Worm (Caenorhabditis elegans) whole organism, midembryonic: Measurements from ENCODE around the gene F55B11.2.

ENCODE experiments used
- T22C8.4 ChIP-seq: fragments of 200-800 bp; sonication (Bioruptor generic); IDR thresholded peaks from 2 replicates; pipeline ENCODE4 v1.3.6; 2022; ENCODE audit warnings: missing genetic modification characterization, missing compliant biosample characterization
- klf-2 ChIP-seq: fragments of 200-800 bp; sonication (Bioruptor generic); conservative IDR thresholded peaks from 2 replicates; pipeline ENCODE4 v1.3.6; 2022; ENCODE audit warnings: missing genetic modification reagents, missing genetic modification characterization, missing compliant biosample characterization

- TF ChIP-seq klf-2 (GFP tag; lab: Robert Waterston, UW) (no peak), T22C8.4 (GFP tag; lab: Robert Waterston, UW) (no peak)
These were observed 28.3 kb downstream of the F55B11.2 start for ce11 chrIV:14394812-14395211.
